Fruit fly (Drosophila melanogaster) whole organism, embryonic: ENCODE measurements around the gene CG32713.

Source experiments
- Antp ChIP-seq: fragments of 200-800 bp; sonication (Bioruptor generic); optimal IDR thresholded peaks from 3 replicates; lab custom pipeline; 2016; ENCODE audit warnings: missing biosample characterization, missing genetic modification characterization
- CG10654 ChIP-seq: fragments of 200-800 bp; sonication (Bioruptor generic); optimal IDR thresholded peaks from 2 replicates; lab custom pipeline; 2016; ENCODE audit warnings: missing biosample characterization, missing genetic modification characterization
- CG11398 ChIP-seq: fragments of 200-800 bp; sonication (Bioruptor generic); optimal IDR thresholded peaks from 2 replicates; lab custom pipeline; 2016; ENCODE audit warnings: missing biosample characterization, missing genetic modification characterization
- CG11696 ChIP-seq: fragments of 200-800 bp; sonication (Bioruptor generic); IDR thresholded peaks from 2 replicates; pipeline ENCODE4 v1.3.6; 2022; ENCODE audit warnings: missing biosample characterization, missing genetic modification characterization
- CG12219 ChIP-seq: fragments of 200-800 bp; sonication (Bioruptor generic); optimal IDR thresholded peaks from 3 replicates; lab custom pipeline; 2018; ENCODE audit warnings: missing biosample characterization, mild to moderate bottlenecking, missing genetic modification characterization
- CG15269 ChIP-seq: fragments of 200-800 bp; sonication (Bioruptor generic); optimal IDR thresholded peaks from 2 replicates; lab custom pipeline; 2018; ENCODE audit warnings: missing biosample characterization, mild to moderate bottlenecking, missing genetic modification characterization, moderate library complexity
- CG1647 ChIP-seq: fragments of 200-800 bp; sonication (Bioruptor generic); optimal IDR thresholded peaks from 3 replicates; lab custom pipeline; 2016; ENCODE audit warnings: missing biosample characterization, missing genetic modification characterization
- CG17361 ChIP-seq: fragments of 200-800 bp; sonication (Bioruptor generic); IDR thresholded peaks from 3 replicates; pipeline ENCODE4 v1.3.6; 2022; ENCODE audit warnings: missing biosample characterization, missing genetic modification characterization
- CG17385 ChIP-seq: fragments of 200-800 bp; sonication (Bioruptor generic); optimal IDR thresholded peaks from 3 replicates; lab custom pipeline; 2018; ENCODE audit warnings: missing biosample characterization, mild to moderate bottlenecking, missing genetic modification characterization
- CG30403 ChIP-seq: fragments of 200-800 bp; sonication (Bioruptor generic); optimal IDR thresholded peaks from 3 replicates; lab custom pipeline; 2016; ENCODE audit warnings: missing biosample characterization, missing genetic modification characterization
- CG34422 ChIP-seq: fragments of 200-800 bp; sonication (Bioruptor generic); IDR thresholded peaks from 3 replicates; pipeline ENCODE4 v1.3.6; 2022; ENCODE audit warnings: missing biosample characterization, missing genetic modification characterization
- CG6854 ChIP-seq: fragments of 200-800 bp; sonication (Bioruptor generic); optimal IDR thresholded peaks from 3 replicates; lab custom pipeline; 2017; ENCODE audit warnings: missing biosample characterization, mild to moderate bottlenecking, missing genetic modification characterization
- CG7271 ChIP-seq: fragments of 200-800 bp; sonication (Bioruptor generic); optimal IDR thresholded peaks from 2 replicates; lab custom pipeline; 2018; ENCODE audit warnings: missing biosample characterization, mild to moderate bottlenecking, missing genetic modification characterization, moderate library complexity
- CG7556 ChIP-seq: fragments of 200-800 bp; sonication (Bioruptor generic); optimal IDR thresholded peaks from 2 replicates; lab custom pipeline; 2017; ENCODE audit warnings: missing biosample characterization, mild to moderate bottlenecking, missing genetic modification characterization
- CG7839 ChIP-seq: fragments of 200-800 bp; sonication (Bioruptor generic); optimal IDR thresholded peaks from 3 replicates; lab custom pipeline; 2018; ENCODE audit warnings: missing biosample characterization, mild to moderate bottlenecking, missing genetic modification characterization, moderate library complexity
- CG9797 ChIP-seq: fragments of 200-800 bp; sonication (Bioruptor generic); optimal IDR thresholded peaks from 3 replicates; lab custom pipeline; 2018; ENCODE audit warnings: missing biosample characterization, mild to moderate bottlenecking, missing genetic modification characterization
- CG9876 ChIP-seq: fragments of 200-800 bp; sonication (Bioruptor generic); optimal IDR thresholded peaks from 2 replicates; lab custom pipeline; 2016; ENCODE audit warnings: missing biosample characterization, missing genetic modification characterization
- CoRest ChIP-seq: fragments of 200-800 bp; sonication (Bioruptor generic); optimal IDR thresholded peaks from 3 replicates; lab custom pipeline; 2018; ENCODE audit warnings: missing biosample characterization, mild to moderate bottlenecking, missing genetic modification characterization, moderate library complexity
- D19A ChIP-seq: fragments of 200-800 bp; optimal IDR thresholded peaks from 3 replicates; lab custom pipeline; 2019; ENCODE audit warnings: missing biosample characterization, mild to moderate bottlenecking, missing genetic modification characterization, moderate library complexity
- Dad ChIP-seq: fragments of 200-800 bp; sonication (Bioruptor generic); optimal IDR thresholded peaks from 3 replicates; lab custom pipeline; 2016; ENCODE audit warnings: missing biosample characterization, missing genetic modification characterization
- Mad ChIP-seq: fragments of 200-800 bp; sonication (Bioruptor generic); optimal IDR thresholded peaks from 2 replicates; lab custom pipeline; 2016; ENCODE audit warnings: missing biosample characterization, missing genetic modification characterization
- Med ChIP-seq: fragments of 200-800 bp; sonication (Bioruptor generic); peaks from one replicate; lab custom pipeline; 2016; ENCODE audit warnings: missing biosample characterization, missing genetic modification characterization, mild to moderate bottlenecking, inconsistent platforms, moderate library complexity
- NFAT ChIP-seq: fragments of 200-800 bp; sonication (Bioruptor generic); IDR thresholded peaks from 2 replicates; pipeline ENCODE4 v1.3.6; 2022; ENCODE audit warnings: missing biosample characterization, missing genetic modification characterization
- Sox100B ChIP-seq: fragments of 200-800 bp; sonication (Bioruptor generic); optimal IDR thresholded peaks from 3 replicates; lab custom pipeline; 2018; ENCODE audit warnings: missing biosample characterization, mild to moderate bottlenecking, missing genetic modification characterization
- Xbp1 ChIP-seq: fragments of 200-800 bp; sonication (Bioruptor generic); optimal IDR thresholded peaks from 3 replicates; lab custom pipeline; 2016; ENCODE audit warnings: missing biosample characterization, mild to moderate bottlenecking, missing genetic modification characterization
- Xrp1 ChIP-seq: fragments of 200-800 bp; sonication (Bioruptor generic); IDR thresholded peaks from 2 replicates; pipeline ENCODE4 v1.3.6; 2022; ENCODE audit warnings: missing biosample characterization, missing genetic modification characterization
- al ChIP-seq: fragments of 200-800 bp; sonication (Bioruptor generic); IDR thresholded peaks from 2 replicates; pipeline ENCODE4 v1.3.6; 2022; ENCODE audit warnings: missing biosample characterization, missing genetic modification characterization
- aop ChIP-seq: fragments of 200-800 bp; sonication (Bioruptor generic); IDR thresholded peaks from 2 replicates; pipeline ENCODE4 v1.3.6; 2022; ENCODE audit warnings: missing biosample characterization, missing genetic modification characterization
- ato ChIP-seq: fragments of 200-800 bp; sonication (Bioruptor generic); IDR thresholded peaks from 2 replicates; pipeline ENCODE4 v1.3.6; 2022; ENCODE audit warnings: missing biosample characterization, missing genetic modification characterization; ENCODE audit not compliant: partially characterized antibody
- bbx ChIP-seq: fragments of 200-800 bp; sonication (Bioruptor generic); IDR thresholded peaks from 2 replicates; pipeline ENCODE4 v1.3.6; 2022; ENCODE audit warnings: missing biosample characterization, missing genetic modification characterization; ENCODE audit not compliant: partially characterized antibody
- bsh ChIP-seq, 2 experiments: fragments of 200-800 bp; sonication (Bioruptor generic); optimal IDR thresholded peaks; 2 replicates each; lab custom pipeline; 2017 to 2018; ENCODE audit warnings: mild to moderate bottlenecking in 2 of 2, missing biosample characterization in 2 of 2, missing genetic modification characterization in 2 of 2, moderate library complexity in 1 of 2
- crc ChIP-seq: fragments of 200-800 bp; sonication (Bioruptor generic); optimal IDR thresholded peaks from 2 replicates; lab custom pipeline; 2016; ENCODE audit warnings: missing biosample characterization, missing genetic modification characterization
- crp ChIP-seq, 2 experiments: fragments of 200-800 bp; sonication (Bioruptor generic); optimal IDR thresholded peaks; 2 replicates in 1 of 2; 3 replicates in 1 of 2; lab custom pipeline; 2017; ENCODE audit warnings: missing biosample characterization in 2 of 2, missing genetic modification characterization in 2 of 2, mild to moderate bottlenecking in 1 of 2, moderate library complexity in 1 of 2
- ftz-f1 ChIP-seq: fragments of 200-800 bp; sonication (Bioruptor generic); optimal IDR thresholded peaks from 2 replicates; lab custom pipeline; 2016; ENCODE audit warnings: missing biosample characterization, missing genetic modification characterization
- gcm ChIP-seq: fragments of 200-800 bp; sonication (Bioruptor generic); optimal IDR thresholded peaks from 2 replicates; lab custom pipeline; 2019; ENCODE audit warnings: missing biosample characterization, mild to moderate bottlenecking, missing genetic modification characterization, moderate library complexity
- pros ChIP-seq: fragments of 200-800 bp; sonication (Bioruptor generic); optimal IDR thresholded peaks from 3 replicates; lab custom pipeline; 2019; ENCODE audit warnings: missing biosample characterization, mild to moderate bottlenecking, missing genetic modification characterization, moderate library complexity
- ro ChIP-seq: fragments of 200-800 bp; sonication (Bioruptor generic); IDR thresholded peaks from 2 replicates; pipeline ENCODE4 v1.3.6; 2022; ENCODE audit warnings: missing biosample characterization, missing genetic modification characterization
- run ChIP-seq: fragments of 200-800 bp; sonication (Bioruptor generic); optimal IDR thresholded peaks from 3 replicates; lab custom pipeline; 2018; ENCODE audit warnings: missing biosample characterization, mild to moderate bottlenecking, missing genetic modification characterization
- sens ChIP-seq: fragments of 200-800 bp; sonication (Bioruptor generic); peaks from one replicate; lab custom pipeline; 2016; ENCODE audit warnings: missing biosample characterization, missing genetic modification characterization
- zf30C ChIP-seq: fragments of 200-800 bp; sonication (Bioruptor generic); optimal IDR thresholded peaks from 3 replicates; lab custom pipeline; 2018; ENCODE audit warnings: missing biosample characterization, mild to moderate bottlenecking, missing genetic modification characterization

CG32713 gene

dm6 chrX:8416956-8417355 is 40.5 kb downstream of the CG32713 start (continued):
- TF ChIP-seq CG1647 (GFP tag; lab: Kevin White, UChicago): no peak
- no peak for TF ChIP-seq NFAT (GFP tag; lab: Robert Waterston, UW)
- no peak for TF ChIP-seq ato (GFP tag; lab: Robert Waterston, UW)
- TF ChIP-seq bbx (GFP tag; lab: Robert Waterston, UW): no peak
- peak; percentile 7 for TF ChIP-seq CG30403 (GFP tag; lab: Kevin White, UChicago)
- TF ChIP-seq bsh (GFP tag; optimal IDR thresholded peaks at IDR 0.05; lab: Kevin White, UChicago): peak in 1 of 2 experiments; percentile 13
- TF ChIP-seq Xbp1 (GFP tag; lab: Kevin White, UChicago): no peak
- TF ChIP-seq al (GFP tag; lab: Robert Waterston, UW): no peak
- TF ChIP-seq CG15269 (tag; lab: Kevin White, UChicago): no peak
- TF ChIP-seq CoRest (tag; lab: Kevin White, UChicago): no peak
- TF ChIP-seq CG6854 (GFP tag; lab: Kevin White, UChicago): no peak
- TF ChIP-seq CG34422 (GFP tag; lab: Robert Waterston, UW): no peak
- TF ChIP-seq Mad (GFP tag; lab: Kevin White, UChicago): no peak
- TF ChIP-seq crc (GFP tag; lab: Kevin White, UChicago): peak; percentile 36
- no peak for TF ChIP-seq CG12219 (GFP tag; lab: Kevin White, UChicago)
- peak; percentile 47 for TF ChIP-seq Antp (GFP tag; lab: Kevin White, UChicago)
- TF ChIP-seq CG9797 (GFP tag; lab: Kevin White, UChicago): no peak
- no peak for TF ChIP-seq CG7556 (GFP tag; lab: Kevin White, UChicago)
- no peak for TF ChIP-seq CG9876
- peak; percentile 52 for TF ChIP-seq CG7839 (tag; lab: Kevin White, UChicago)
- TF ChIP-seq aop (GFP tag; lab: Robert Waterston, UW): no peak
- peak; percentile 68 for TF ChIP-seq Med (GFP tag; lab: Kevin White, UChicago)
- no peak for TF ChIP-seq Sox100B
- peak; percentile 64 for TF ChIP-seq CG11696 (GFP tag; lab: Robert Waterston, UW)
- TF ChIP-seq gcm (GFP tag; lab: Kevin White, UChicago): no peak
- peak; percentile 22; the same call in 1 of the 3 replicates for TF ChIP-seq CG17361 (GFP tag; lab: Robert Waterston, UW)
- TF ChIP-seq run (tag; lab: Kevin White, UChicago): no peak
- TF ChIP-seq CG11398 (GFP tag; lab: Kevin White, UChicago): no peak
- TF ChIP-seq, all 482 proteins: peak for 42

dm6 chrX:8416209-8416608 is 41.2 kb downstream of the CG32713 start:
- TF ChIP-seq sens (GFP tag; lab: Kevin White, UChicago) (peak; percentile 27), Xrp1 (GFP tag; lab: Robert Waterston, UW) (no peak), CG17385 (peak; percentile 45), zf30C (GFP tag; lab: Kevin White, UChicago) (peak; percentile 57), CG7271 (tag; lab: Kevin White, UChicago) (no peak), D19A (peak; percentile 39), pros (GFP tag; lab: Kevin White, UChicago) (peak; percentile 78), Med (GFP tag; lab: Kevin White, UChicago) (peak; percentile 13), ftz-f1 (no peak), Dad (GFP tag; lab: Kevin White, UChicago) (no peak), crp (GFP tag; optimal IDR thresholded peaks at IDR 0.05; lab: Kevin White, UChicago) (peak in 1 of 2 experiments; percentile 28), CG6854 (GFP tag; lab: Kevin White, UChicago) (no peak), CG10654 (GFP tag; lab: Kevin White, UChicago) (no peak), ro (GFP tag; lab: Robert Waterston, UW) (no peak)
